Worm (Caenorhabditis elegans) whole organism, midembryonic: Measurements from ENCODE around the gene F53F8.7.

Experiments used
- T22C8.4 ChIP-seq: fragments of 200-800 bp; sonication (Bioruptor generic); IDR thresholded peaks from 2 replicates; pipeline ENCODE4 v1.3.6; 2022; ENCODE audit warnings: missing genetic modification characterization, missing compliant biosample characterization
- cog-1 ChIP-seq: sonication (generic microtip); optimal IDR thresholded peaks from 2 replicates; lab custom pipeline; 2016; ENCODE audit warnings: missing genetic modification characterization, missing compliant biosample characterization
- flt-1 ChIP-seq: fragments of 200-800 bp; sonication (Bioruptor generic); IDR thresholded peaks from 2 replicates; pipeline ENCODE4 v1.3.6; 2022; ENCODE audit warnings: missing genetic modification characterization, missing compliant biosample characterization
- ref-1 ChIP-seq: fragments of 200-800 bp; sonication (Bioruptor generic); conservative IDR thresholded peaks from 2 replicates; pipeline ENCODE4 v1.3.6; 2022; ENCODE audit warnings: missing genetic modification reagents, missing genetic modification characterization, missing compliant biosample characterization
- ztf-23 ChIP-seq: fragments of 200-800 bp; sonication (Bioruptor generic); IDR thresholded peaks from 2 replicates; pipeline ENCODE4 v1.3.6; 2022; ENCODE audit warnings: missing genetic modification reagents, missing genetic modification characterization, missing compliant biosample characterization
- ztf-29 ChIP-seq: fragments of 200-800 bp; sonication (Bioruptor generic); IDR thresholded peaks from 2 replicates; pipeline ENCODE4 v1.3.6; 2022; ENCODE audit warnings: missing genetic modification reagents, missing genetic modification characterization, missing compliant biosample characterization

- no peak for TF ChIP-seq T22C8.4 (GFP tag; lab: Robert Waterston, UW)
- no peak for TF ChIP-seq ztf-23 (GFP tag; lab: Robert Waterston, UW)
- no peak for TF ChIP-seq cog-1 (tag; lab: Kevin White, UChicago)
- TF ChIP-seq flt-1 (GFP tag; lab: Robert Waterston, UW), result 0 out of 2 replicates have a peak, but pooled peaks have one; percentile 19
- no peak for TF ChIP-seq ztf-29 (GFP tag; lab: Robert Waterston, UW)
- no peak for TF ChIP-seq ref-1 (GFP tag; lab: Robert Waterston, UW)
These were observed 5.9 kb upstream of the F53F8.7 start, which contains the start of the genes F53F8.5 and F53F8.6 for ce11 chrV:20703998-20704572.
